Fruit fly (Drosophila melanogaster) whole organism, embryonic: Measurements from ENCODE around the gene Tctp.

Experiments used
- CG32532 ChIP-seq: fragments of 200-800 bp; sonication (Bioruptor generic); IDR thresholded peaks from 2 replicates; pipeline ENCODE4 v1.3.6; 2022; ENCODE audit warnings: missing biosample characterization, missing genetic modification characterization
- Hr78 ChIP-seq, 2 experiments: fragments of 200-800 bp in 1 of 2; fragments of >200 bp in 1 of 2; sonication (Bioruptor generic) in 1 of 2; optimal IDR thresholded peaks; 2 replicates each; lab custom pipeline; 2017 to 2019; ENCODE audit warnings: missing biosample characterization in 2 of 2, missing genetic modification characterization in 2 of 2, mild to moderate bottlenecking in 1 of 2, moderate library complexity in 1 of 2
- dan ChIP-seq: fragments of 200-800 bp; sonication (Bioruptor generic); IDR thresholded peaks from 2 replicates; pipeline ENCODE4 v1.3.6; 2022; ENCODE audit warnings: missing biosample characterization, missing genetic modification characterization
- slp2 ChIP-seq: fragments of 200-800 bp; sonication (Bioruptor generic); optimal IDR thresholded peaks from 2 replicates; lab custom pipeline; 2016; ENCODE audit warnings: missing biosample characterization, missing genetic modification characterization

- no peak for TF ChIP-seq Hr78 (GFP tag; optimal IDR thresholded peaks at IDR 0.05; lab: Kevin White, UChicago)
- TF ChIP-seq CG32532 (GFP tag; lab: Robert Waterston, UW): no peak
- TF ChIP-seq dan: no peak
- TF ChIP-seq slp2 (GFP tag; lab: Kevin White, UChicago): no peak
Observed at dm6 chr3R:11219883-11220282, 9.8 kb downstream of the Tctp start, which contains the start of gene CG6689.
